Worm (Caenorhabditis elegans): ENCODE data around the gene meg-2.
A peak's percentile ranks its signal among the peaks of the same experiment; 100 is the strongest.

ce11 chrX:13969257-13969968, 43.5 kb upstream of the meg-2 start:
- TF ChIP-seq pqm-1 (tag; optimal IDR thresholded peaks at IDR 0.05): no peak
- TF ChIP-seq lin-11 (tag; optimal IDR thresholded peaks at IDR 0.05): no peak
- TF ChIP-seq madf-2 (tag; optimal IDR thresholded peaks at IDR 0.05): peak; percentile 51
- no peak for TF ChIP-seq pha-4 (tag; optimal IDR thresholded peaks at IDR 0.05)
- TF ChIP-seq ceh-31 (tag; optimal IDR thresholded peaks at IDR 0.05): peak; percentile 48
- TF ChIP-seq unc-3 (GFP tag; conservative IDR thresholded peaks at IDR 0.05): no peak
- no peak for TF ChIP-seq unc-3 (tag; optimal IDR thresholded peaks at IDR 0.05)

Data from whole organism, late embryonic.